Worm (Caenorhabditis elegans): ENCODE results near the gene B0554.2.

- TF ChIP-seq nhr-11 (tag; optimal IDR thresholded peaks at IDR 0.05), result no peak
- TF ChIP-seq dsc-1 (tag; optimal IDR thresholded peaks at IDR 0.05), result no peak
- no peak for TF ChIP-seq ets-5 (GFP tag; IDR thresholded peaks at IDR 0.05)
- no peak for TF ChIP-seq pag-3 (tag; optimal IDR thresholded peaks at IDR 0.05; ENCODE audit: borderline replicate concordance, insufficient read depth)
- TF ChIP-seq elt-2 (tag; optimal IDR thresholded peaks at IDR 0.05), result no peak
- TF ChIP-seq skn-1 (tag; optimal IDR thresholded peaks at IDR 0.05), result no peak
- no peak for TF ChIP-seq fkh-10 (GFP tag; optimal IDR thresholded peaks at IDR 0.05)
- TF ChIP-seq lin-13 (GFP tag; optimal IDR thresholded peaks at IDR 0.05), result no peak
- TF ChIP-seq lin-15B (tag; optimal IDR thresholded peaks at IDR 0.05), result no peak
- no peak for TF ChIP-seq ztf-11 (tag; optimal IDR thresholded peaks at IDR 0.05)
Observed at ce11 chrV:440923-441322, 6.9 kb downstream of the B0554.2 start, which contains the start of gene B0554.7.
